Worm (Caenorhabditis elegans) whole organism, young adult: ENCODE data around the gene Y105C5B.20.

Experiments
- F55B11.4 ChIP-seq: sonication (generic microtip); optimal IDR thresholded peaks from 2 replicates; lab custom pipeline; 2016; ENCODE audit warnings: missing compliant biosample characterization, missing genetic modification characterization, borderline replicate concordance; ENCODE audit not compliant: insufficient read depth
- K11D2.4 ChIP-seq: fragments of 200-800 bp; sonication (Bioruptor generic); IDR thresholded peaks from 2 replicates; pipeline ENCODE4 v1.3.6; 2022; ENCODE audit warnings: missing genetic modification reagents, missing genetic modification characterization, missing compliant biosample characterization
- ets-4 ChIP-seq: fragments of 200-800 bp; sonication (Bioruptor generic); optimal IDR thresholded peaks from 2 replicates; lab custom pipeline; 2018; ENCODE audit warnings: mild to moderate bottlenecking, missing genetic modification characterization, missing compliant biosample characterization
- nhr-120 ChIP-seq: fragments of 200-800 bp; sonication (Bioruptor generic); IDR thresholded peaks from 2 replicates; pipeline ENCODE4 v1.3.6; 2022; ENCODE audit warnings: missing genetic modification characterization, missing compliant biosample characterization
- nhr-90 ChIP-seq: sonication (generic microtip); optimal IDR thresholded peaks from 2 replicates; lab custom pipeline; 2016; ENCODE audit warnings: missing genotype, mild to moderate bottlenecking, missing genetic modification characterization, missing compliant biosample characterization
- pha-4 ChIP-seq: fragments of 150-350 bp; sonication (generic microtip); optimal IDR thresholded peaks from 2 replicates; lab custom pipeline; 2014; ENCODE audit warnings: missing biosample characterization, missing genetic modification reagents, missing genetic modification characterization
- repo-1 ChIP-seq: sonication (generic microtip); optimal IDR thresholded peaks from 2 replicates; lab custom pipeline; 2017; ENCODE audit warnings: mild to moderate bottlenecking, missing genetic modification characterization, missing compliant biosample characterization
- unc-130 ChIP-seq: sonication (generic microtip); optimal IDR thresholded peaks from 2 replicates; lab custom pipeline; 2016; ENCODE audit warnings: missing genetic modification reagents, missing genetic modification characterization, missing compliant biosample characterization
- unc-62 ChIP-seq: fragments of 150-350 bp; optimal IDR thresholded peaks from 2 replicates; lab custom pipeline; 2014; ENCODE audit warnings: missing biosample characterization, missing genetic modification reagents, missing genetic modification characterization

DNA sequence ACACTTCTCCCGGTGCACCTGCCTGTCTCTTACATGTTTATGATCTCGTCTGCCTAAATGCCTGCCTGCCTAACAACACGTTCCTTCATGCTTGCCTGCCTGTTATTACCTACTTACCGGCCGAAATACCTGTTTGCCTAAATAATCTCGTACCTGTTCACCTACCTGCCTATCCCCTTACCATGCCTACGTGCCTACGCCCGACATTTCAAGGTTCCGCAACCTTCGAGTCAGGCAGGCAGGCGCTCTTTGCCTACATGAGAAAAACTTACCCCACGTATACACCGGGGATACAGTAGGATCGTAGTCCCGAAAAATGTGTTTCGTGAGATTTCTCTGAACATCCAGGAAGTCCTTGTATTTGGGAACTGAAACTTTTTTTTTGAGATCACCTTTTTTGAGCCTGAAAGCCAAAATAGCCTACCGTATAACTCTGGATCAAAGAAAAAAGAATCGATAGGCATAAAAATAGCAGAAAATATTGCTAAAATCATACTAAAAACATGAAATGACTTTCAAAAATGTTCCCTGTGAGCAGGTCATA is 32.1 kb downstream of the Y105C5B.20 start, which contains the start of gene lgc-19:
- TF ChIP-seq pha-4 (tag; lab: Kevin White, UChicago) (no peak), nhr-120 (GFP tag; lab: Robert Waterston, UW) (no peak), ets-4 (GFP tag; lab: Kevin White, UChicago) (no peak), F55B11.4 (no peak), unc-62 (GFP tag; lab: Kevin White, UChicago) (no peak), unc-130 (GFP tag; lab: Kevin White, UChicago) (no peak), K11D2.4 (GFP tag; lab: Robert Waterston, UW) (no peak), nhr-90 (no peak), repo-1 (tag; lab: Kevin White, UChicago) (no peak)
